Worm (Caenorhabditis elegans) whole organism, early embryonic: Measurements from ENCODE around the gene F28E10.1.
A peak's percentile ranks its signal among the peaks of the same experiment; 100 is the strongest.

Source experiments
- B0310.2 ChIP-seq: sonication (generic microtip); optimal IDR thresholded peaks from 2 replicates; lab custom pipeline; 2016; ENCODE audit warnings: mild to moderate bottlenecking, missing genetic modification characterization, missing compliant biosample characterization
- ama-1 ChIP-seq: fragments of 150-350 bp; optimal IDR thresholded peaks from 2 replicates; lab custom pipeline; 2014
- ceh-13 ChIP-seq: fragments of 200-800 bp; sonication (Bioruptor generic); optimal IDR thresholded peaks from 2 replicates; lab custom pipeline; 2018; ENCODE audit warnings: mild to moderate bottlenecking, missing genetic modification characterization, missing compliant biosample characterization
- ceh-36 ChIP-seq: sonication (generic microtip); optimal IDR thresholded peaks from 2 replicates; lab custom pipeline; 2016; ENCODE audit warnings: missing genetic modification characterization, inconsistent platforms, missing compliant biosample characterization
- flt-1 ChIP-seq: fragments of 200-800 bp; sonication (Bioruptor generic); IDR thresholded peaks from 2 replicates; pipeline ENCODE4 v1.3.6; 2022; ENCODE audit warnings: missing genetic modification characterization, missing compliant biosample characterization
- hmbx-1 ChIP-seq: sonication (generic microtip); optimal IDR thresholded peaks from 2 replicates; lab custom pipeline; 2016; ENCODE audit warnings: mild to moderate bottlenecking, missing genetic modification characterization, missing compliant biosample characterization
- hmg-4 ChIP-seq: fragments of 200-800 bp; sonication (Bioruptor generic); optimal IDR thresholded peaks from 2 replicates; lab custom pipeline; 2018; ENCODE audit warnings: mild to moderate bottlenecking, missing genetic modification characterization, missing compliant biosample characterization
- tra-4 ChIP-seq: sonication (generic microtip); optimal IDR thresholded peaks from 2 replicates; lab custom pipeline; 2017; ENCODE audit warnings: missing genetic modification characterization, missing compliant biosample characterization

DNA sequence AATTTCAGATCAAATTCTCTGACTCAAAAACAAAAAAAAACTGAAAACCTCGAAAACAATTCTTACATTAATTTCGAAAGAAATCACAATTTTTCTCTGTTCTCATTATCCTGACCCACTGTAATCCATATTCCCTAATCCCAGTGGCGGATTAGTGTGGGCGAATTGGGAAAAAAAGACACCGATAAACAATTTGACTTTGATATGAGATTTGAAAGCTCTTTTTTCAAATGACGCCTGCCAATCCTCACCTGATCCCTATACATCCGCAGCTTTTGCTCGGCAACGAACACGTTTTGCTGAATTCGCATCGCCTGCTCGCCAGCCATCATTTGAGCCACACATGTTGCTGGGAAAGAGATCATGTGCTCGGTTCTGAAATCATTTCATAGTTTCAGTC is 43.1 kb downstream of the F28E10.1 start:
- TF ChIP-seq tra-4 (tag; lab: Kevin White, UChicago) (no peak), flt-1 (GFP tag; lab: Robert Waterston, UW) (no peak), ceh-13 (GFP tag; lab: Kevin White, UChicago) (no peak), B0310.2 (tag; lab: Kevin White, UChicago) (no peak), ama-1 (lab: Kevin White, UChicago) (no peak), ceh-36 (peak; percentile 46), hmbx-1 (tag; lab: Kevin White, UChicago) (no peak), hmg-4 (no peak)
